Fruit fly (Drosophila melanogaster) whole organism, embryonic: ENCODE results near the gene CG32313.

Experiments used
- Antp ChIP-seq: fragments of 200-800 bp; sonication (Bioruptor generic); optimal IDR thresholded peaks from 3 replicates; lab custom pipeline; 2016; ENCODE audit warnings: missing biosample characterization, missing genetic modification characterization
- Bteb2 ChIP-seq: fragments of 200-800 bp; sonication (Bioruptor generic); optimal IDR thresholded peaks from 2 replicates; lab custom pipeline; 2016; ENCODE audit warnings: missing biosample characterization, missing genetic modification characterization
- CG10543 ChIP-seq: fragments of 200-800 bp; sonication (Bioruptor generic); optimal IDR thresholded peaks from 3 replicates; lab custom pipeline; 2017; ENCODE audit warnings: missing biosample characterization, mild to moderate bottlenecking, missing genetic modification characterization, moderate library complexity
- CG11247 ChIP-seq: fragments of 200-800 bp; sonication (Bioruptor generic); IDR thresholded peaks from 2 replicates; pipeline ENCODE4 v1.3.6; 2022; ENCODE audit warnings: missing biosample characterization, missing genetic modification characterization
- CG11456 ChIP-seq: fragments of 200-800 bp; sonication (Bioruptor generic); IDR thresholded peaks from 3 replicates; pipeline ENCODE4 v1.3.6; 2022; ENCODE audit warnings: missing biosample characterization, missing genetic modification characterization
- CG12659 ChIP-seq: fragments of 200-800 bp; sonication (Bioruptor generic); optimal IDR thresholded peaks from 3 replicates; lab custom pipeline; 2017; ENCODE audit warnings: mild to moderate bottlenecking, missing biosample characterization, missing genetic modification reagents, missing genetic modification characterization
- CG12769 ChIP-seq: fragments of 200-800 bp; sonication (Bioruptor generic); optimal IDR thresholded peaks from 2 replicates; lab custom pipeline; 2019; ENCODE audit warnings: missing biosample characterization, mild to moderate bottlenecking, missing genetic modification characterization, moderate library complexity
- CG14441 ChIP-seq: fragments of 200-800 bp; sonication (Bioruptor generic); IDR thresholded peaks from 2 replicates; pipeline ENCODE4 v1.3.6; 2022; ENCODE audit warnings: missing biosample characterization, missing genetic modification characterization
- CG14667 ChIP-seq: fragments of 200-800 bp; sonication (Bioruptor generic); IDR thresholded peaks from 2 replicates; pipeline ENCODE4 v1.3.6; 2022; ENCODE audit warnings: missing biosample characterization, missing genetic modification characterization
- CG1529 ChIP-seq: fragments of 200-800 bp; sonication (Bioruptor generic); optimal IDR thresholded peaks from 3 replicates; lab custom pipeline; 2018; ENCODE audit warnings: missing biosample characterization, missing genetic modification characterization
- CG2678 ChIP-seq: fragments of 200-800 bp; sonication (Bioruptor generic); optimal IDR thresholded peaks from 3 replicates; lab custom pipeline; 2019; ENCODE audit warnings: missing biosample characterization, mild to moderate bottlenecking, missing genetic modification characterization, moderate library complexity
- CG34224 ChIP-seq: fragments of 200-800 bp; sonication (Bioruptor generic); IDR thresholded peaks from 3 replicates; pipeline ENCODE4 v1.3.6; 2022; ENCODE audit warnings: missing biosample characterization, missing genetic modification characterization; ENCODE audit not compliant: partially characterized antibody
- CG5953 ChIP-seq: fragments of 200-800 bp; sonication (Bioruptor generic); IDR thresholded peaks from 2 replicates; pipeline ENCODE4 v1.3.6; 2022; ENCODE audit warnings: missing biosample characterization, missing genetic modification characterization
- CG6689 ChIP-seq: fragments of 200-800 bp; sonication (Bioruptor generic); IDR thresholded peaks from 2 replicates; pipeline ENCODE4 v1.3.6; 2022; ENCODE audit warnings: missing biosample characterization, missing genetic modification characterization
- CG6765 ChIP-seq: fragments of 200-800 bp; sonication (Bioruptor generic); optimal IDR thresholded peaks from 3 replicates; lab custom pipeline; 2017; ENCODE audit warnings: missing biosample characterization, mild to moderate bottlenecking, missing genetic modification characterization
- CG6813 ChIP-seq: fragments of 200-800 bp; sonication (Bioruptor generic); optimal IDR thresholded peaks from 2 replicates; lab custom pipeline; 2017; ENCODE audit warnings: missing biosample characterization, missing genetic modification characterization, mild to moderate bottlenecking, moderate library complexity, missing genetic modification reagents
- CG6854 ChIP-seq: fragments of 200-800 bp; sonication (Bioruptor generic); optimal IDR thresholded peaks from 3 replicates; lab custom pipeline; 2017; ENCODE audit warnings: missing biosample characterization, mild to moderate bottlenecking, missing genetic modification characterization
- CG7271 ChIP-seq: fragments of 200-800 bp; sonication (Bioruptor generic); optimal IDR thresholded peaks from 2 replicates; lab custom pipeline; 2018; ENCODE audit warnings: missing biosample characterization, mild to moderate bottlenecking, missing genetic modification characterization, moderate library complexity
- CG8290 ChIP-seq, 3 experiments: fragments of 200-800 bp; sonication (Bioruptor generic); optimal IDR thresholded peaks; 2 replicates each; lab custom pipeline; 2016 to 2019; ENCODE audit warnings: missing biosample characterization in 3 of 3, missing genetic modification characterization in 3 of 3, mild to moderate bottlenecking in 2 of 3, moderate library complexity in 1 of 3
- CG8944 ChIP-seq: fragments of 200-800 bp; sonication (Bioruptor generic); optimal IDR thresholded peaks from 3 replicates; lab custom pipeline; 2016; ENCODE audit warnings: missing biosample characterization, missing genetic modification characterization
- Camta ChIP-seq: fragments of 200-800 bp; sonication (Bioruptor generic); optimal IDR thresholded peaks from 2 replicates; lab custom pipeline; 2016; ENCODE audit warnings: missing biosample characterization, missing genetic modification characterization
- Doc2 ChIP-seq: fragments of 200-800 bp; sonication (Bioruptor generic); IDR thresholded peaks from 2 replicates; pipeline ENCODE4 v1.3.6; 2022; ENCODE audit warnings: missing biosample characterization, missing genetic modification characterization
- Dref ChIP-seq: fragments of 200-800 bp; sonication (Bioruptor generic); IDR thresholded peaks from 2 replicates; pipeline ENCODE4 v1.3.6; 2022; ENCODE audit warnings: missing biosample characterization, missing genetic modification characterization
- Drgx ChIP-seq: fragments of 200-800 bp; sonication (Bioruptor generic); IDR thresholded peaks from 2 replicates; pipeline ENCODE4 v1.3.6; 2022; ENCODE audit warnings: missing biosample characterization, missing genetic modification characterization
- ERR ChIP-seq: fragments of 200-800 bp; sonication (Bioruptor generic); optimal IDR thresholded peaks from 2 replicates; lab custom pipeline; 2016; ENCODE audit warnings: missing biosample characterization, missing genetic modification characterization
- H2.0 ChIP-seq: fragments of 200-800 bp; sonication (Bioruptor generic); IDR thresholded peaks from 2 replicates; pipeline ENCODE4 v1.3.6; 2022; ENCODE audit warnings: missing biosample characterization, missing genetic modification characterization
- Lpt ChIP-seq: fragments of >200 bp; optimal IDR thresholded peaks from 2 replicates; lab custom pipeline; 2018; ENCODE audit warnings: missing biosample characterization, missing genetic modification characterization
- Mad ChIP-seq: fragments of 200-800 bp; sonication (Bioruptor generic); optimal IDR thresholded peaks from 2 replicates; lab custom pipeline; 2016; ENCODE audit warnings: missing biosample characterization, missing genetic modification characterization
- Meics ChIP-seq: fragments of 200-800 bp; sonication (Bioruptor generic); optimal IDR thresholded peaks from 2 replicates; lab custom pipeline; 2017; ENCODE audit warnings: missing biosample characterization, mild to moderate bottlenecking, missing genetic modification characterization
- NC2α ChIP-seq: fragments of 200-800 bp; sonication (Bioruptor generic); optimal IDR thresholded peaks from 2 replicates; lab custom pipeline; 2016; ENCODE audit warnings: missing biosample characterization, missing genetic modification characterization
- NfI ChIP-seq: fragments of 200-800 bp; sonication (Bioruptor generic); optimal IDR thresholded peaks from 3 replicates; lab custom pipeline; 2018; ENCODE audit warnings: missing biosample characterization, mild to moderate bottlenecking, missing genetic modification characterization, moderate library complexity
- Rx ChIP-seq: fragments of 200-800 bp; sonication (Bioruptor generic); IDR thresholded peaks from 2 replicates; pipeline ENCODE4 v1.3.6; 2022; ENCODE audit warnings: missing biosample characterization, missing genetic modification characterization
- Side ChIP-seq: fragments of 200-800 bp; sonication (Bioruptor generic); optimal IDR thresholded peaks from 2 replicates; lab custom pipeline; 2016; ENCODE audit warnings: missing biosample characterization, missing genetic modification characterization
- Vsx1 ChIP-seq: fragments of 200-800 bp; sonication (Bioruptor generic); optimal IDR thresholded peaks from 2 replicates; lab custom pipeline; 2017; ENCODE audit warnings: missing biosample characterization, mild to moderate bottlenecking, missing genetic modification characterization, missing genetic modification reagents
- ac ChIP-seq: fragments of 200-800 bp; sonication (Bioruptor generic); optimal IDR thresholded peaks from 3 replicates; lab custom pipeline; 2017; ENCODE audit warnings: missing biosample characterization, mild to moderate bottlenecking, missing genetic modification characterization
- ato ChIP-seq: fragments of 200-800 bp; sonication (Bioruptor generic); IDR thresholded peaks from 2 replicates; pipeline ENCODE4 v1.3.6; 2022; ENCODE audit warnings: missing biosample characterization, missing genetic modification characterization; ENCODE audit not compliant: partially characterized antibody
- chm ChIP-seq: fragments of 200-800 bp; sonication (Bioruptor generic); IDR thresholded peaks from 2 replicates; pipeline ENCODE4 v1.3.6; 2022; ENCODE audit warnings: missing biosample characterization, missing genetic modification characterization
- ewg ChIP-seq: fragments of 200-800 bp; sonication (Bioruptor generic); optimal IDR thresholded peaks from 3 replicates; lab custom pipeline; 2017; ENCODE audit warnings: mild to moderate bottlenecking, missing biosample characterization, missing genetic modification reagents, missing genetic modification characterization
- fd64A ChIP-seq: fragments of 200-800 bp; sonication (Bioruptor generic); optimal IDR thresholded peaks from 3 replicates; lab custom pipeline; 2018; ENCODE audit warnings: missing biosample characterization, mild to moderate bottlenecking, missing genetic modification characterization
- gcm2 ChIP-seq: fragments of 200-800 bp; sonication (Bioruptor generic); optimal IDR thresholded peaks from 2 replicates; lab custom pipeline; 2016; ENCODE audit warnings: missing biosample characterization, missing genetic modification characterization
- kni ChIP-seq: fragments of 200-800 bp; sonication (Bioruptor generic); optimal IDR thresholded peaks from 3 replicates; lab custom pipeline; 2017; ENCODE audit warnings: mild to moderate bottlenecking, missing biosample characterization, missing genetic modification reagents, missing genetic modification characterization
- lola ChIP-seq, 3 experiments: fragments of >200 bp in 2 of 3; fragments of 200-800 bp in 1 of 3; sonication (Bioruptor generic) in 1 of 3; optimal IDR thresholded peaks; 2 replicates each; lab custom pipeline; 2017 to 2019; ENCODE audit warnings: missing biosample characterization in 3 of 3, missing genetic modification characterization in 3 of 3, mild to moderate bottlenecking in 1 of 3, moderate library complexity in 1 of 3
- seq ChIP-seq: fragments of 200-800 bp; sonication (Bioruptor generic); IDR thresholded peaks from 2 replicates; pipeline ENCODE4 v1.3.6; 2022; ENCODE audit warnings: missing biosample characterization, missing genetic modification characterization
- sisA ChIP-seq: fragments of 200-800 bp; sonication (Bioruptor generic); IDR thresholded peaks from 2 replicates; pipeline ENCODE4 v1.3.6; 2022; ENCODE audit warnings: missing biosample characterization, missing genetic modification characterization
- sug ChIP-seq: fragments of 200-800 bp; optimal IDR thresholded peaks from 2 replicates; lab custom pipeline; 2019; ENCODE audit warnings: missing biosample characterization, mild to moderate bottlenecking, missing genetic modification characterization, moderate library complexity
- tio ChIP-seq: fragments of 200-800 bp; sonication (Bioruptor generic); optimal IDR thresholded peaks from 2 replicates; lab custom pipeline; 2017; ENCODE audit warnings: missing biosample characterization, missing genetic modification characterization, inconsistent platforms
- ttk ChIP-seq: fragments of 200-800 bp; sonication (Bioruptor generic); IDR thresholded peaks from 2 replicates; pipeline ENCODE4 v2.1.2; 2022; ENCODE audit warnings: missing biosample characterization, missing genetic modification characterization
- usp ChIP-seq: fragments of >200 bp; optimal IDR thresholded peaks from 2 replicates; lab custom pipeline; 2017; ENCODE audit warnings: missing biosample characterization, missing genetic modification characterization
- z ChIP-seq: fragments of 200-800 bp; sonication (Bioruptor generic); IDR thresholded peaks from 3 replicates; pipeline ENCODE4 v1.3.6; 2022; ENCODE audit warnings: missing biosample characterization, missing genetic modification characterization

CG32313 gene

dm6 chr3L:1515820-1516540 lies 29.6 kb downstream of the CG32313 start (continued):
- TF ChIP-seq CG6689 (GFP tag; lab: Robert Waterston, UW) (peak; percentile 59), sug (tag; lab: Kevin White, UChicago) (no peak), sisA (GFP tag; lab: Robert Waterston, UW) (peak; percentile 78), Vsx1 (GFP tag; lab: Kevin White, UChicago) (peak; percentile 1), Lpt (GFP tag; lab: Kevin White, UChicago) (no peak), fd64A (GFP tag; lab: Kevin White, UChicago) (peak; percentile 52), CG11456 (GFP tag; lab: Robert Waterston, UW) (no peak), ac (GFP tag; lab: Kevin White, UChicago) (peak; percentile 6), lola (GFP tag; optimal IDR thresholded peaks at IDR 0.05; lab: Kevin White, UChicago) (peak in 1 of 3 experiments; percentile 84), NC2α (GFP tag; lab: Kevin White, UChicago) (peak; percentile 10), CG11247 (GFP tag; lab: Robert Waterston, UW) (no peak; the same call in 1 of the 2 replicates), CG6765 (GFP tag; lab: Kevin White, UChicago) (no peak), CG7271 (tag; lab: Kevin White, UChicago) (no peak), Meics (peak; percentile 18), ewg (GFP tag; lab: Kevin White, UChicago) (peak; percentile 63), ato (GFP tag; lab: Robert Waterston, UW) (no peak), CG8290 (GFP tag; optimal IDR thresholded peaks at IDR 0.05; lab: Kevin White, UChicago) (peak; percentile 33), CG8290 (tag; optimal IDR thresholded peaks at IDR 0.05; lab: Kevin White, UChicago) (peak; percentile 36 to 40), CG14667 (GFP tag; lab: Robert Waterston, UW) (no peak), H2.0 (GFP tag; lab: Robert Waterston, UW) (0 out of 2 replicates have a peak, but pooled peaks have one; percentile 14), kni (peak; percentile 84), Camta (peak; percentile 60), CG2678 (peak; percentile 83), usp (GFP tag; lab: Kevin White, UChicago) (no peak), ERR (no peak), CG6813 (GFP tag; lab: Kevin White, UChicago) (peak; percentile 69), Bteb2 (GFP tag; lab: Kevin White, UChicago) (no peak), CG12769 (tag; lab: Kevin White, UChicago) (peak; percentile 39), CG34224 (no peak), chm (GFP tag; lab: Robert Waterston, UW) (peak; percentile 61; the same call in 1 of the 2 replicates), ttk (GFP tag; lab: Robert Waterston, UW) (peak; percentile 53), CG5953 (GFP tag; lab: Robert Waterston, UW) (peak; percentile 51; the same call in 1 of the 2 replicates), CG12659 (peak; percentile 23), Doc2 (no peak), CG6854 (GFP tag; lab: Kevin White, UChicago) (no peak), Dref (GFP tag; lab: Robert Waterston, UW) (no peak), seq (GFP tag; lab: Robert Waterston, UW) (0 out of 2 replicates have a peak, but pooled peaks have one; percentile 45), NfI (GFP tag; lab: Kevin White, UChicago) (peak; percentile 68), CG8944 (GFP tag; lab: Kevin White, UChicago) (peak; percentile 70), CG10543 (GFP tag; lab: Kevin White, UChicago) (peak; percentile 65), CG1529 (peak; percentile 78), gcm2 (peak; percentile 28), CG14441 (no peak; the same call in 1 of the 2 replicates), Antp (GFP tag; lab: Kevin White, UChicago) (peak; percentile 68), Rx (GFP tag; lab: Robert Waterston, UW) (peak; percentile 39; the same call in 1 of the 2 replicates), tio (GFP tag; lab: Kevin White, UChicago) (peak; percentile 66), Drgx (peak; percentile 79), z (GFP tag; lab: Robert Waterston, UW) (no peak), Mad (peak; percentile 43), Side (GFP tag; lab: Kevin White, UChicago) (peak; percentile 4)
